Fruit fly (Drosophila melanogaster): ENCODE data around the gene CG3939.
A peak's percentile ranks its signal among the peaks of the same experiment; 100 is the strongest.

The CG3939 gene

DNA sequence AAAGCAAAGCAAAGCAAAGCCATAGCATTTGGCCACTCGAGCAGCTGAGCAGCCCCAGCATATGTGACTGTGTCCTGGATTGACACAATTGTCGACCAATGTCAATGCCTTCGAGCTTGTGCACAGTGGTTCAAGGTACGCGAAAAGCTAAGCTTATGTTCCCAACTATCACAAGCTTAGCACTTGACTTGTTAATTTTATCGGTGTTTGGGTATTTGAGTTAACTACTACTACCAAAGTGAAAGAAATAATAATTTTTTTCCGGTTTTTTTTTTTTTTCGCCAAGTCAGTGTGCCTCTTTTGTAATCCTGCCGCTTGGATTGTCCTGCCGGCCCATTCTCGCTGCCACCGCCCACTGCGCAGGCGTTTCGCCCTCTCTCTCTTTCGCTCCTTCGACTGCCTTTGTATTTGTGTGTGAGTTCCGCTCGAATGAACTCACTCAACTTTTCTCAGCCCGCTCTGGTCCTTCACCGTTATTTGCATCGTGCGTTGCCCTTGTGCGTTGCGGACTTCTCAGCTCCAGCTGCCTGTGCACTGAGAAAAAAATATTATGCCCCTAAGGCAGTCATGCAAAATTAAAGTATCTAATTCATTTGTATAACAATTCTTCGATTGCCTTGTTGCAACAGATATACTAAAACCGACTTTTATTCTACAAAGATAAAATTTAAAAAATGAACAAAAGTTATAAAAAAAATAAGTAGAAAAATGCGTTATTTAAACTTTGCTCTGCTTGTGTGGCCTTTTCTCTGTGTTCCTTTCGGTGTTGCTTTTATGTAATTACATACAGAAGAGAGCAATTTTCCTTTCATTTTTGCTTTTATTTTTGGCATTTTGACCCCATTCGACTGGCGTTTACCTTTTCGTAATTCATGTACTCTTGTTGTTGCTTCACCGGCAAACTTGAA is 31.3 kb downstream of the CG3939 start (continued):
- no peak for TF ChIP-seq Abd-B (GFP tag; optimal IDR thresholded peaks at IDR 0.05)
- no peak for TF ChIP-seq pros (GFP tag; optimal IDR thresholded peaks at IDR 0.05)
- TF ChIP-seq psq (GFP tag; optimal IDR thresholded peaks at IDR 0.05), result no peak
- no peak for TF ChIP-seq insv (GFP tag; optimal IDR thresholded peaks at IDR 0.05)
- TF ChIP-seq CG13287 (GFP tag; IDR thresholded peaks at IDR 0.05; ENCODE audit: partially characterized antibody), result peak; percentile 26; the same call in 1 of the 2 replicates
- 0 out of 2 replicates have a peak, but pooled peaks have one; percentile 32 for TF ChIP-seq nerfin-2 (GFP tag; IDR thresholded peaks at IDR 0.05; ENCODE audit: partially characterized antibody)
- peak; percentile 60 for TF ChIP-seq Oaz (GFP tag; IDR thresholded peaks at IDR 0.05)
- TF ChIP-seq CG14441 (GFP tag; IDR thresholded peaks at IDR 0.05), result peak; percentile 73
- no peak for TF ChIP-seq CG12236 (GFP tag; optimal IDR thresholded peaks at IDR 0.05)
- TF ChIP-seq Nf-YB (GFP tag; optimal IDR thresholded peaks at IDR 0.05), result no peak
- TF ChIP-seq wek (GFP tag; optimal IDR thresholded peaks at IDR 0.05), result peak; percentile 17
- no peak for TF ChIP-seq fd102C (GFP tag; optimal IDR thresholded peaks at IDR 0.05)
- peak; percentile 56 for TF ChIP-seq NC2β (GFP tag; optimal IDR thresholded peaks at IDR 0.05)
- TF ChIP-seq CG12219 (GFP tag; optimal IDR thresholded peaks at IDR 0.05), result peak; percentile 62
- peak; percentile 69 for TF ChIP-seq CG6765 (GFP tag; optimal IDR thresholded peaks at IDR 0.05)
- 0 out of 3 replicates have a peak, but pooled peaks have one; percentile 12 for TF ChIP-seq C15 (GFP tag; IDR thresholded peaks at IDR 0.05)
- TF ChIP-seq CG4424 (GFP tag; optimal IDR thresholded peaks at IDR 0.05), result peak; percentile 56
- TF ChIP-seq CG30431 (GFP tag; optimal IDR thresholded peaks at IDR 0.05), result peak; percentile 20
- peak; percentile 47 for TF ChIP-seq nmo (GFP tag; optimal IDR thresholded peaks at IDR 0.05)
- TF ChIP-seq Ets97D (GFP tag; optimal IDR thresholded peaks at IDR 0.05), result no peak
- TF ChIP-seq ham (GFP tag; IDR thresholded peaks at IDR 0.05), result no peak
- no peak for TF ChIP-seq CG10462 (GFP tag; optimal IDR thresholded peaks at IDR 0.05)
- no peak for TF ChIP-seq CG17912 (GFP tag; optimal IDR thresholded peaks at IDR 0.05)
- TF ChIP-seq kah (GFP tag; optimal IDR thresholded peaks at IDR 0.05), result peak; percentile 35
- peak; percentile 55 for TF ChIP-seq Dip3 (GFP tag; optimal IDR thresholded peaks at IDR 0.05)
- peak; percentile 28 for TF ChIP-seq kay (GFP tag; optimal IDR thresholded peaks at IDR 0.05)
- TF ChIP-seq ssp (GFP tag; IDR thresholded peaks at IDR 0.05), result no peak; the same call in none of the 2 replicates
- peak; percentile 32 for TF ChIP-seq tio (GFP tag; optimal IDR thresholded peaks at IDR 0.05)
- TF ChIP-seq Xbp1 (GFP tag; optimal IDR thresholded peaks at IDR 0.05), result peak; percentile 58
- peak; percentile 10 for TF ChIP-seq Bdp1 (GFP tag; optimal IDR thresholded peaks at IDR 0.05)
- TF ChIP-seq Atf3 (GFP tag; optimal IDR thresholded peaks at IDR 0.05), result no peak
- TF ChIP-seq ewg (GFP tag; optimal IDR thresholded peaks at IDR 0.05), result peak; percentile 85
- peak; percentile 29 for TF ChIP-seq CG1603 (tag; optimal IDR thresholded peaks at IDR 0.05)
- TF ChIP-seq zen2 (GFP tag; IDR thresholded peaks at IDR 0.05; ENCODE audit: partially characterized antibody), result no peak
- peak; percentile 82 for TF ChIP-seq CG7556 (GFP tag; optimal IDR thresholded peaks at IDR 0.05)
- no peak for TF ChIP-seq sc (optimal IDR thresholded peaks at IDR 0.05)
- no peak for TF ChIP-seq sc (GFP tag; optimal IDR thresholded peaks at IDR 0.05)
- TF ChIP-seq tup (GFP tag; optimal IDR thresholded peaks at IDR 0.05), result peak; percentile 68
- TF ChIP-seq chm (GFP tag; IDR thresholded peaks at IDR 0.05), result no peak; the same call in 1 of the 2 replicates
- TF ChIP-seq chinmo (GFP tag; IDR thresholded peaks at IDR 0.05; ENCODE audit: partially characterized antibody), result 0 out of 4 replicates have a peak, but pooled peaks have one; percentile 27
- TF ChIP-seq CG6854 (GFP tag; optimal IDR thresholded peaks at IDR 0.05), result no peak
- peak; percentile 32 for TF ChIP-seq schlank (tag; optimal IDR thresholded peaks at IDR 0.05)
- TF ChIP-seq CG9437 (GFP tag; optimal IDR thresholded peaks at IDR 0.05), result peak; percentile 8
- peak; percentile 78 for TF ChIP-seq Awh (GFP tag; IDR thresholded peaks at IDR 0.05)
- TF ChIP-seq CG2129 (GFP tag; IDR thresholded peaks at IDR 0.05; ENCODE audit: partially characterized antibody), result no peak
- TF ChIP-seq Neu2 (GFP tag; optimal IDR thresholded peaks at IDR 0.05; ENCODE audit: borderline replicate concordance), result no peak
- no peak for TF ChIP-seq Lpt (GFP tag; optimal IDR thresholded peaks at IDR 0.05)
- TF ChIP-seq CG2889 (GFP tag; IDR thresholded peaks at IDR 0.05), result peak; percentile 55; the same call in 1 of the 3 replicates
